Worm (Caenorhabditis elegans) whole organism, L2 larva: ENCODE results near the gene F52C12.6.

ENCODE experiments used
- ceh-82 ChIP-seq: fragments of 150-350 bp; optimal IDR thresholded peaks from 2 replicates; lab custom pipeline; 2014; ENCODE audit warnings: missing biosample characterization, missing genetic modification characterization
- skn-1 ChIP-seq: sonication (generic microtip); optimal IDR thresholded peaks from 2 replicates; lab custom pipeline; 2017; ENCODE audit warnings: missing biosample characterization, missing genetic modification characterization

DNA sequence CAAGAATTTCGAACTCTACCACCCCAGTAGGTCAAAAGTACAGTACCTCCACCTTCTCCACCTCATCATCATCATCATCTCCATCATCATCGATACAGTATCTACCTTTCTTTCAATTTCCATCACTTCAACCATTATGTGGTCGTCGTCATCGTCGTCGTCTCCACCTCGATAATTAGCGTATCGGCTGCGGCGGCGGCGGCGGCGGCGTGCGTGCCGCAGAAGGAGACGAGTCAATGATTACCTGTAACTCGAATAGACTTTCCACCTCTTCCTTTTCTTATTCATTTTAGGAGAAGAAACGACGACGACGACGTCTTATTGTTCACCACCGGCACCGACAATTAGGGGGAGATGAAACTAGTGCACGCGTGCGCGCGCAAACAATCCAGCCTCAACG, 41.0 kb upstream of the F52C12.6 start:
- no peak for TF ChIP-seq ceh-82 (tag; lab: Kevin White, UChicago)
- no peak for TF ChIP-seq skn-1 (tag; lab: Kevin White, UChicago)
